Worm (Caenorhabditis elegans) whole organism, midembryonic: Measurements from ENCODE around the gene ttr-21.

ENCODE experiments used
- T22C8.4 ChIP-seq: fragments of 200-800 bp; sonication (Bioruptor generic); IDR thresholded peaks from 2 replicates; pipeline ENCODE4 v1.3.6; 2022; ENCODE audit warnings: missing genetic modification characterization, missing compliant biosample characterization
- cog-1 ChIP-seq: sonication (generic microtip); optimal IDR thresholded peaks from 2 replicates; lab custom pipeline; 2016; ENCODE audit warnings: missing genetic modification characterization, missing compliant biosample characterization
- flt-1 ChIP-seq: fragments of 200-800 bp; sonication (Bioruptor generic); IDR thresholded peaks from 2 replicates; pipeline ENCODE4 v1.3.6; 2022; ENCODE audit warnings: missing genetic modification characterization, missing compliant biosample characterization
- klf-2 ChIP-seq: fragments of 200-800 bp; sonication (Bioruptor generic); conservative IDR thresholded peaks from 2 replicates; pipeline ENCODE4 v1.3.6; 2022; ENCODE audit warnings: missing genetic modification reagents, missing genetic modification characterization, missing compliant biosample characterization
- med-1 ChIP-seq: sonication (generic microtip); optimal IDR thresholded peaks from 2 replicates; lab custom pipeline; 2017; ENCODE audit warnings: missing genetic modification characterization, mild to moderate bottlenecking, missing compliant biosample characterization, antibody characterized with exemption, missing genetic modification reagents; ENCODE audit not compliant: insufficient read depth
- ref-1 ChIP-seq: fragments of 200-800 bp; sonication (Bioruptor generic); conservative IDR thresholded peaks from 2 replicates; pipeline ENCODE4 v1.3.6; 2022; ENCODE audit warnings: missing genetic modification reagents, missing genetic modification characterization, missing compliant biosample characterization
- tab-1 ChIP-seq: fragments of 200-800 bp; sonication (Bioruptor generic); IDR thresholded peaks from 2 replicates; pipeline ENCODE4 v1.3.6; 2022; ENCODE audit warnings: missing genetic modification characterization, missing compliant biosample characterization
- ztf-23 ChIP-seq: fragments of 200-800 bp; sonication (Bioruptor generic); IDR thresholded peaks from 2 replicates; pipeline ENCODE4 v1.3.6; 2022; ENCODE audit warnings: missing genetic modification reagents, missing genetic modification characterization, missing compliant biosample characterization
- ztf-29 ChIP-seq: fragments of 200-800 bp; sonication (Bioruptor generic); IDR thresholded peaks from 2 replicates; pipeline ENCODE4 v1.3.6; 2022; ENCODE audit warnings: missing genetic modification reagents, missing genetic modification characterization, missing compliant biosample characterization

The ttr-21 gene

ce11 chrV:13854306-13854705 is at the start of gene ttr-21:
TSS of gene ttr-21 (minus strand) at chrV:13854405.
- TF ChIP-seq flt-1 (no peak), ztf-29 (GFP tag; lab: Robert Waterston, UW) (no peak), ztf-23 (GFP tag; lab: Robert Waterston, UW) (no peak), cog-1 (tag; lab: Kevin White, UChicago) (no peak), T22C8.4 (GFP tag; lab: Robert Waterston, UW) (no peak), med-1 (no peak), tab-1 (GFP tag; lab: Robert Waterston, UW) (no peak), klf-2 (GFP tag; lab: Robert Waterston, UW) (no peak)

ce11 chrV:13902495-13902894 is 48.3 kb upstream of the ttr-21 start, which contains the start of gene C06B3.1:
TSS of gene C06B3.1 (plus strand) at chrV:13902795.
- TF ChIP-seq cog-1 (tag; lab: Kevin White, UChicago) = no peak
- TF ChIP-seq ref-1 = no peak
- no peak for TF ChIP-seq tab-1 (GFP tag; lab: Robert Waterston, UW)
- TF ChIP-seq flt-1 = no peak
- TF ChIP-seq med-1 = no peak
- no peak for TF ChIP-seq klf-2 (GFP tag; lab: Robert Waterston, UW)
- TF ChIP-seq T22C8.4 (GFP tag; lab: Robert Waterston, UW) = no peak
- no peak for TF ChIP-seq ztf-23 (GFP tag; lab: Robert Waterston, UW)
- no peak for TF ChIP-seq ztf-29 (GFP tag; lab: Robert Waterston, UW)

- TF ChIP-seq flt-1 = no peak
- no peak for TF ChIP-seq klf-2 (GFP tag; lab: Robert Waterston, UW)
- TF ChIP-seq cog-1 (tag; lab: Kevin White, UChicago) = no peak
- TF ChIP-seq tab-1 (GFP tag; lab: Robert Waterston, UW) = no peak
- TF ChIP-seq ztf-29 (GFP tag; lab: Robert Waterston, UW) = no peak
- no peak for TF ChIP-seq T22C8.4 (GFP tag; lab: Robert Waterston, UW)
- no peak for TF ChIP-seq ref-1
- no peak for TF ChIP-seq ztf-23 (GFP tag; lab: Robert Waterston, UW)
- TF ChIP-seq med-1 = no peak
Observed at ce11 chrV:13899213-13899612, 45.0 kb upstream of the ttr-21 start, which contains the start of gene oac-3. TSS of gene oac-3 (plus strand) at chrV:13899513.

ce11 chrV:13898356-13898755 is 44.2 kb upstream of the ttr-21 start, which contains the start of gene cyp-35C1:
TSS of gene cyp-35C1 (minus strand) at chrV:13898487.
- TF ChIP-seq ztf-23 (GFP tag; lab: Robert Waterston, UW) = no peak
- no peak for TF ChIP-seq ztf-29 (GFP tag; lab: Robert Waterston, UW)
- TF ChIP-seq T22C8.4 (GFP tag; lab: Robert Waterston, UW) = no peak
- no peak for TF ChIP-seq med-1
- no peak for TF ChIP-seq ref-1
- TF ChIP-seq flt-1 = no peak
- no peak for TF ChIP-seq tab-1 (GFP tag; lab: Robert Waterston, UW)
- no peak for TF ChIP-seq cog-1 (tag; lab: Kevin White, UChicago)
- TF ChIP-seq klf-2 (GFP tag; lab: Robert Waterston, UW) = no peak

ce11 chrV:13893583-13893982 is 39.4 kb upstream of the ttr-21 start:
- TF ChIP-seq ztf-23 (GFP tag; lab: Robert Waterston, UW) = no peak
- TF ChIP-seq T22C8.4 (GFP tag; lab: Robert Waterston, UW) = no peak
- no peak for TF ChIP-seq med-1
- no peak for TF ChIP-seq ref-1
- no peak for TF ChIP-seq klf-2 (GFP tag; lab: Robert Waterston, UW)
- no peak for TF ChIP-seq flt-1
- no peak for TF ChIP-seq tab-1 (GFP tag; lab: Robert Waterston, UW)
- TF ChIP-seq ztf-29 (GFP tag; lab: Robert Waterston, UW) = no peak
- TF ChIP-seq cog-1 (tag; lab: Kevin White, UChicago) = no peak

- TF ChIP-seq ztf-23 (GFP tag; lab: Robert Waterston, UW) (no peak), tab-1 (GFP tag; lab: Robert Waterston, UW) (no peak), flt-1 (no peak), T22C8.4 (GFP tag; lab: Robert Waterston, UW) (no peak), klf-2 (GFP tag; lab: Robert Waterston, UW) (no peak), ref-1 (no peak), ztf-29 (GFP tag; lab: Robert Waterston, UW) (no peak), cog-1 (tag; lab: Kevin White, UChicago) (no peak), med-1 (no peak)
Observed at ce11 chrV:13892457-13893375, 38.5 kb upstream of the ttr-21 start, which contains the start of gene sptl-3. TSS of gene sptl-3 (plus strand) at chrV:13893325.

ce11 chrV:13891489-13891888 is 37.3 kb upstream of the ttr-21 start:
- TF ChIP-seq ztf-23 (GFP tag; lab: Robert Waterston, UW) (no peak), klf-2 (GFP tag; lab: Robert Waterston, UW) (no peak)

- no peak for TF ChIP-seq ztf-29 (GFP tag; lab: Robert Waterston, UW)
- no peak for TF ChIP-seq klf-2 (GFP tag; lab: Robert Waterston, UW)
- no peak for TF ChIP-seq med-1
Observed at ce11 chrV:13890473-13890872, 36.3 kb upstream of the ttr-21 start, which contains the start of gene lbp-8. TSS of gene lbp-8 (plus strand) at chrV:13890773.

ce11 chrV:13889516-13889915 is 35.3 kb upstream of the ttr-21 start, which contains the start of gene spp-12:
TSS of gene spp-12 (plus strand) at chrV:13889816.
- no peak for TF ChIP-seq ref-1
- TF ChIP-seq klf-2 (GFP tag; lab: Robert Waterston, UW) = no peak

- TF ChIP-seq ztf-23 (GFP tag; lab: Robert Waterston, UW) = no peak
- TF ChIP-seq T22C8.4 (GFP tag; lab: Robert Waterston, UW) = no peak
- TF ChIP-seq med-1 = no peak
- TF ChIP-seq ref-1 = no peak
- TF ChIP-seq ztf-29 (GFP tag; lab: Robert Waterston, UW) = no peak
- TF ChIP-seq tab-1 (GFP tag; lab: Robert Waterston, UW) = no peak
- no peak for TF ChIP-seq cog-1 (tag; lab: Kevin White, UChicago)
- no peak for TF ChIP-seq flt-1
- TF ChIP-seq klf-2 (GFP tag; lab: Robert Waterston, UW) = no peak
Observed at ce11 chrV:13887358-13887757, 33.2 kb upstream of the ttr-21 start, which contains the start of gene srsx-19. TSS of gene srsx-19 (plus strand) at chrV:13887658.
